Worm (Caenorhabditis elegans) whole organism, midembryonic: Measurements from ENCODE around the gene C45B11.6.
A peak's percentile ranks its signal among the peaks of the same experiment; 100 is the strongest.

Experiments
- T22C8.4 ChIP-seq: fragments of 200-800 bp; sonication (Bioruptor generic); IDR thresholded peaks from 2 replicates; pipeline ENCODE4 v1.3.6; 2022; ENCODE audit warnings: missing genetic modification characterization, missing compliant biosample characterization
- cog-1 ChIP-seq: sonication (generic microtip); optimal IDR thresholded peaks from 2 replicates; lab custom pipeline; 2016; ENCODE audit warnings: missing genetic modification characterization, missing compliant biosample characterization
- flt-1 ChIP-seq: fragments of 200-800 bp; sonication (Bioruptor generic); IDR thresholded peaks from 2 replicates; pipeline ENCODE4 v1.3.6; 2022; ENCODE audit warnings: missing genetic modification characterization, missing compliant biosample characterization
- klf-2 ChIP-seq: fragments of 200-800 bp; sonication (Bioruptor generic); conservative IDR thresholded peaks from 2 replicates; pipeline ENCODE4 v1.3.6; 2022; ENCODE audit warnings: missing genetic modification reagents, missing genetic modification characterization, missing compliant biosample characterization
- med-1 ChIP-seq: sonication (generic microtip); optimal IDR thresholded peaks from 2 replicates; lab custom pipeline; 2017; ENCODE audit warnings: missing genetic modification characterization, mild to moderate bottlenecking, missing compliant biosample characterization, antibody characterized with exemption, missing genetic modification reagents; ENCODE audit not compliant: insufficient read depth
- ref-1 ChIP-seq: fragments of 200-800 bp; sonication (Bioruptor generic); conservative IDR thresholded peaks from 2 replicates; pipeline ENCODE4 v1.3.6; 2022; ENCODE audit warnings: missing genetic modification reagents, missing genetic modification characterization, missing compliant biosample characterization
- tab-1 ChIP-seq: fragments of 200-800 bp; sonication (Bioruptor generic); IDR thresholded peaks from 2 replicates; pipeline ENCODE4 v1.3.6; 2022; ENCODE audit warnings: missing genetic modification characterization, missing compliant biosample characterization
- ztf-23 ChIP-seq: fragments of 200-800 bp; sonication (Bioruptor generic); IDR thresholded peaks from 2 replicates; pipeline ENCODE4 v1.3.6; 2022; ENCODE audit warnings: missing genetic modification reagents, missing genetic modification characterization, missing compliant biosample characterization
- ztf-29 ChIP-seq: fragments of 200-800 bp; sonication (Bioruptor generic); IDR thresholded peaks from 2 replicates; pipeline ENCODE4 v1.3.6; 2022; ENCODE audit warnings: missing genetic modification reagents, missing genetic modification characterization, missing compliant biosample characterization

The C45B11.6 gene

ce11 chrV:11076028-11076402 is 32.1 kb downstream of the C45B11.6 start:
- TF ChIP-seq cog-1 (tag; lab: Kevin White, UChicago) (no peak), ztf-29 (GFP tag; lab: Robert Waterston, UW) (no peak), flt-1 (no peak), tab-1 (GFP tag; lab: Robert Waterston, UW) (no peak), klf-2 (no peak), T22C8.4 (no peak)

ce11 chrV:11076403-11076802 is 32.5 kb downstream of the C45B11.6 start:
- TF ChIP-seq T22C8.4 (no peak), ztf-29 (GFP tag; lab: Robert Waterston, UW) (no peak), med-1 (GFP tag; lab: Kevin White, UChicago) (no peak), ztf-23 (GFP tag; lab: Robert Waterston, UW) (no peak), klf-2 (no peak), ref-1 (GFP tag; lab: Robert Waterston, UW) (no peak), cog-1 (tag; lab: Kevin White, UChicago) (no peak), tab-1 (GFP tag; lab: Robert Waterston, UW) (no peak), flt-1 (no peak)

- TF ChIP-seq ztf-29 (GFP tag; lab: Robert Waterston, UW): no peak
- peak; percentile 28 for TF ChIP-seq cog-1 (tag; lab: Kevin White, UChicago)
- no peak for TF ChIP-seq ref-1 (GFP tag; lab: Robert Waterston, UW)
- TF ChIP-seq med-1 (GFP tag; lab: Kevin White, UChicago): no peak
- TF ChIP-seq T22C8.4: no peak
- TF ChIP-seq tab-1 (GFP tag; lab: Robert Waterston, UW): no peak
- no peak for TF ChIP-seq klf-2
- peak; percentile 14; the same call in 1 of the 2 replicates for TF ChIP-seq ztf-23 (GFP tag; lab: Robert Waterston, UW)
- peak; percentile 53; the same call in 1 of the 2 replicates for TF ChIP-seq flt-1
Observed at ce11 chrV:11078104-11078724, 34.3 kb downstream of the C45B11.6 start, which contains the start of gene act-2. act-2 (minus strand) TSS chrV:11078154.

ce11 chrV:11078874-11079273 is 35.0 kb downstream of the C45B11.6 start:
- TF ChIP-seq ztf-29 (GFP tag; lab: Robert Waterston, UW) (no peak), med-1 (GFP tag; lab: Kevin White, UChicago) (no peak), klf-2 (no peak), T22C8.4 (no peak), cog-1 (tag; lab: Kevin White, UChicago) (no peak), tab-1 (GFP tag; lab: Robert Waterston, UW) (no peak), ztf-23 (GFP tag; lab: Robert Waterston, UW) (no peak), ref-1 (GFP tag; lab: Robert Waterston, UW) (no peak), flt-1 (no peak)

ce11 chrV:11080345-11081102 is 36.7 kb downstream of the C45B11.6 start, which contains the start of gene act-1:
act-1 (plus strand) TSS chrV:11081052.
- no peak for TF ChIP-seq ztf-29 (GFP tag; lab: Robert Waterston, UW)
- 0 out of 2 replicates have a peak, but pooled peaks have one; percentile 27 for TF ChIP-seq flt-1

ce11 chrV:11082475-11082874 is 38.6 kb downstream of the C45B11.6 start:
- TF ChIP-seq med-1 (GFP tag; lab: Kevin White, UChicago) (no peak), klf-2 (no peak), cog-1 (tag; lab: Kevin White, UChicago) (peak; percentile 23), ztf-23 (GFP tag; lab: Robert Waterston, UW) (no peak)

- TF ChIP-seq ztf-23 (GFP tag; lab: Robert Waterston, UW): no peak
- TF ChIP-seq ref-1 (GFP tag; lab: Robert Waterston, UW): no peak
- TF ChIP-seq ztf-29 (GFP tag; lab: Robert Waterston, UW): no peak
- TF ChIP-seq cog-1 (tag; lab: Kevin White, UChicago): no peak
- TF ChIP-seq med-1 (GFP tag; lab: Kevin White, UChicago): no peak
- TF ChIP-seq T22C8.4: no peak
- TF ChIP-seq flt-1: no peak
Observed at ce11 chrV:11082964-11083363, 39.1 kb downstream of the C45B11.6 start.

- TF ChIP-seq cog-1 (tag; lab: Kevin White, UChicago) (peak; percentile 77), T22C8.4 (no peak), med-1 (GFP tag; lab: Kevin White, UChicago) (no peak)
Observed at ce11 chrV:11083691-11084090, 39.8 kb downstream of the C45B11.6 start.

- TF ChIP-seq ztf-29 (GFP tag; lab: Robert Waterston, UW): no peak
- no peak for TF ChIP-seq med-1 (GFP tag; lab: Kevin White, UChicago)
- TF ChIP-seq klf-2: no peak
Observed at ce11 chrV:11087119-11087518, 43.3 kb downstream of the C45B11.6 start.

ce11 chrV:11087519-11087998 is 43.7 kb downstream of the C45B11.6 start, which contains the start of gene Y42A5A.1:
Y42A5A.1 (plus strand) TSS chrV:11087948.
- TF ChIP-seq flt-1: no peak
- TF ChIP-seq T22C8.4: no peak
- no peak for TF ChIP-seq ztf-23 (GFP tag; lab: Robert Waterston, UW)
- TF ChIP-seq ref-1 (GFP tag; lab: Robert Waterston, UW): no peak
- TF ChIP-seq tab-1 (GFP tag; lab: Robert Waterston, UW): no peak
- TF ChIP-seq cog-1 (tag; lab: Kevin White, UChicago): no peak
- no peak for TF ChIP-seq klf-2
- TF ChIP-seq ztf-29 (GFP tag; lab: Robert Waterston, UW): no peak
- no peak for TF ChIP-seq med-1 (GFP tag; lab: Kevin White, UChicago)
